Fruit fly (Drosophila melanogaster): ENCODE results near the gene CG9951.

The CG9951 gene

DNA sequence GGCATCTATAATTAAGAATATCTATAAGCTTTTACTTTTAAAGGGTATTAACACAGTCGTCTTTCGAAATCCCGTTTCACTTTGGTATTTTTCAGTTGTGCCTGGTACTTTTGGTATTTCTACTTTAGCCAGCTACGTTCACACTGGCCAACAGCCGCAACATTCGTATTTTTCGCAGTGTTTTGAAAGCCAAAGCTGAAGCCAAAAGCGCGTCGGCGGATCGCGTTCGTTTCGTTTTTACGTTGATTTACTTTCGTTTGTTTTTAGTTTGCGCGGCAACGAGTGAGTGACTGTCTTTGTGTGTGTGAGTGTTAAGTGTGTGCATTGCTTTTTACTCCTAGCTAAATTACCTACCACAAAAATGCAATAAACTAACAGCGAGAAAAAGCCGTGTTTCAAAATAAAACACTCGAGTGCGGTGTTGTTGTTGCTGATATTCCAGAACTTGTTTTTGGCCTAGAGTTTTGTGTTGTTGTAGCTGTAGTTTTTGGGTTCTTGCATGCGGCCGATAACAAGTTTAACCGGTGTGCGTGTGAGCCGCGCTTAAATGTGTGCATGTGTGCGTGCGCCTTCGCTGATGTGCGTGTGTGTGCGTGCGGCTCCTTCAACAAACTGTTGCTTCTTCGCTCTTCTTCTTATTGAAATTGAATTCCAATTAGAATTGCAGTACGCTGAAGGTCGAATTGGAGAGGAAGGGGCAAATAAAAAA, 2.3 kb downstream of the CG9951 start, which contains the start of gene Lmpt (continued):
- TF ChIP-seq CG15696 (tag; optimal IDR thresholded peaks at IDR 0.05) = no peak
- peak; percentile 73 for TF ChIP-seq sens (GFP tag)
- no peak for TF ChIP-seq Hand (GFP tag; optimal IDR thresholded peaks at IDR 0.05)
- TF ChIP-seq Kr (GFP tag; optimal IDR thresholded peaks at IDR 0.05) = no peak
- TF ChIP-seq CG2202 (tag; optimal IDR thresholded peaks at IDR 0.05) = no peak
- no peak for TF ChIP-seq ato (GFP tag; IDR thresholded peaks at IDR 0.05; ENCODE audit: partially characterized antibody)
- no peak for TF ChIP-seq Eip74EF (GFP tag; optimal IDR thresholded peaks at IDR 0.05)
- no peak for TF ChIP-seq CG8478 (optimal IDR thresholded peaks at IDR 0.05)
- TF ChIP-seq CG30403 (GFP tag; optimal IDR thresholded peaks at IDR 0.05) = no peak
- no peak for TF ChIP-seq kni (GFP tag; optimal IDR thresholded peaks at IDR 0.05)
- no peak for TF ChIP-seq ci (GFP tag; IDR thresholded peaks at IDR 0.05)
- TF ChIP-seq nmo (GFP tag; optimal IDR thresholded peaks at IDR 0.05) = peak; percentile 4
- no peak for TF ChIP-seq peb (GFP tag; IDR thresholded peaks at IDR 0.05)
- no peak for TF ChIP-seq Bteb2 (GFP tag; optimal IDR thresholded peaks at IDR 0.05)
- peak; percentile 49 for TF ChIP-seq CG12391 (tag; optimal IDR thresholded peaks at IDR 0.05)
- no peak for TF ChIP-seq Chrac-16 (GFP tag; optimal IDR thresholded peaks at IDR 0.05)
- no peak for TF ChIP-seq mirr (GFP tag; optimal IDR thresholded peaks at IDR 0.05)
- no peak for TF ChIP-seq Oli (tag; optimal IDR thresholded peaks at IDR 0.05)
- TF ChIP-seq sqz (GFP tag; optimal IDR thresholded peaks at IDR 0.05) = no peak
- no peak for TF ChIP-seq CG13894 (tag; optimal IDR thresholded peaks at IDR 0.05)
- TF ChIP-seq Ptx1 (GFP tag; IDR thresholded peaks at IDR 0.05) = no peak
- TF ChIP-seq CG7745 (tag; optimal IDR thresholded peaks at IDR 0.05) = no peak
- TF ChIP-seq Drgx (GFP tag; IDR thresholded peaks at IDR 0.05) = 0 out of 2 replicates have a peak, but pooled peaks have one; percentile 25
- TF ChIP-seq CG17612 (GFP tag; IDR thresholded peaks at IDR 0.05) = no peak
- TF ChIP-seq CG11696 (GFP tag; IDR thresholded peaks at IDR 0.05) = no peak
- TF ChIP-seq jumu (GFP tag; optimal IDR thresholded peaks at IDR 0.05) = no peak
- no peak for TF ChIP-seq CG16813 (GFP tag; IDR thresholded peaks at IDR 0.05; ENCODE audit: partially characterized antibody)
- TF ChIP-seq CG10979 (tag; optimal IDR thresholded peaks at IDR 0.05) = no peak
- no peak for TF ChIP-seq Lpt (GFP tag; optimal IDR thresholded peaks at IDR 0.05)
- TF ChIP-seq CG18619 (GFP tag; optimal IDR thresholded peaks at IDR 0.05) = no peak
- TF ChIP-seq CG18764 (GFP tag; optimal IDR thresholded peaks at IDR 0.05) = no peak
- TF ChIP-seq ssp (GFP tag; IDR thresholded peaks at IDR 0.05) = no peak
- TF ChIP-seq CG10267 (tag; optimal IDR thresholded peaks at IDR 0.05) = peak; percentile 13
- no peak for TF ChIP-seq GATAe (GFP tag; conservative IDR thresholded peaks at IDR 0.05)
- no peak for TF ChIP-seq az2 (GFP tag; optimal IDR thresholded peaks at IDR 0.05)
- no peak for TF ChIP-seq pita (GFP tag; optimal IDR thresholded peaks at IDR 0.05)
- TF ChIP-seq CG2129 (GFP tag; IDR thresholded peaks at IDR 0.05; ENCODE audit: partially characterized antibody) = no peak
- TF ChIP-seq croc (GFP tag; conservative IDR thresholded peaks at IDR 0.05) = no peak
- no peak for TF ChIP-seq lola (GFP tag; optimal IDR thresholded peaks at IDR 0.05)
- TF ChIP-seq CG9817 (tag; optimal IDR thresholded peaks at IDR 0.05) = no peak
- TF ChIP-seq sug (tag; optimal IDR thresholded peaks at IDR 0.05) = peak; percentile 25
- TF ChIP-seq CG15601 (tag; optimal IDR thresholded peaks at IDR 0.05) = peak; percentile 27
- TF ChIP-seq zen (tag; optimal IDR thresholded peaks at IDR 0.05) = peak; percentile 5
- TF ChIP-seq vnd (GFP tag; IDR thresholded peaks at IDR 0.05; ENCODE audit: partially characterized antibody) = no peak
- peak; percentile 57 for TF ChIP-seq stwl (tag; optimal IDR thresholded peaks at IDR 0.05)
- no peak for TF ChIP-seq CG7928 (GFP tag; optimal IDR thresholded peaks at IDR 0.05)
- peak; percentile 8 for TF ChIP-seq CG31365 (tag; optimal IDR thresholded peaks at IDR 0.05)
- TF ChIP-seq ind (GFP tag; optimal IDR thresholded peaks at IDR 0.05) = no peak
- no peak for TF ChIP-seq hb (GFP tag; IDR thresholded peaks at IDR 0.05; ENCODE audit: partially characterized antibody)

All from whole organism, embryonic.